Worm (Caenorhabditis elegans) whole organism, L2 larva: ENCODE measurements around the gene ZK1307.4.

Experiments used
- R02D3.7 ChIP-seq: fragments of 150-350 bp; optimal IDR thresholded peaks from 2 replicates; lab custom pipeline; 2014; ENCODE audit warnings: missing biosample characterization, missing genetic modification characterization
- alr-1 ChIP-seq: fragments of 150-350 bp; optimal IDR thresholded peaks from 2 replicates; lab custom pipeline; 2014; ENCODE audit warnings: missing biosample characterization, missing genetic modification characterization
- aly-2 ChIP-seq: fragments of 150-350 bp; optimal IDR thresholded peaks from 2 replicates; lab custom pipeline; 2014; ENCODE audit warnings: missing biosample characterization, missing genetic modification characterization
- ama-1 ChIP-seq: fragments of 150-350 bp; optimal IDR thresholded peaks from 2 replicates; lab custom pipeline; 2018; ENCODE audit warnings: inconsistent platforms
- ceh-16 ChIP-seq: fragments of 150-350 bp; optimal IDR thresholded peaks from 2 replicates; lab custom pipeline; 2014; ENCODE audit warnings: missing biosample characterization, missing genetic modification characterization
- elt-3 ChIP-seq: sonication (generic microtip); optimal IDR thresholded peaks from 2 replicates; lab custom pipeline; 2017; ENCODE audit warnings: missing biosample characterization, missing genetic modification characterization
- lin-39 ChIP-seq: fragments of 150-350 bp; optimal IDR thresholded peaks from 2 replicates; lab custom pipeline; 2014; ENCODE audit warnings: missing biosample characterization, missing genetic modification reagents, missing genetic modification characterization
- nhr-11 ChIP-seq: fragments of 150-350 bp; optimal IDR thresholded peaks from 2 replicates; lab custom pipeline; 2014; ENCODE audit warnings: missing biosample characterization, missing genetic modification characterization
- nhr-12 ChIP-seq: fragments of 150-350 bp; optimal IDR thresholded peaks from 2 replicates; lab custom pipeline; 2014; ENCODE audit warnings: missing biosample characterization, missing genetic modification characterization
- nhr-23 ChIP-seq: fragments of 150-350 bp; optimal IDR thresholded peaks from 2 replicates; lab custom pipeline; 2014; ENCODE audit warnings: missing biosample characterization, missing genetic modification reagents, missing genetic modification characterization
- nhr-25 ChIP-seq: fragments of 150-350 bp; sonication (generic microtip); optimal IDR thresholded peaks from 3 replicates; lab custom pipeline; 2014; ENCODE audit warnings: missing biosample characterization, missing genetic modification characterization
- nhr-77 ChIP-seq: fragments of 150-350 bp; optimal IDR thresholded peaks from 2 replicates; lab custom pipeline; 2014; ENCODE audit warnings: missing biosample characterization, missing genetic modification characterization
- unc-55 ChIP-seq: fragments of 150-350 bp; sonication (generic microtip); optimal IDR thresholded peaks from 3 replicates; lab custom pipeline; 2014; ENCODE audit warnings: missing biosample characterization, missing genetic modification reagents, missing genetic modification characterization
- ztf-4 ChIP-seq: fragments of 150-350 bp; optimal IDR thresholded peaks from 2 replicates; lab custom pipeline; 2014; ENCODE audit warnings: missing biosample characterization, missing genetic modification characterization

- TF ChIP-seq ztf-4 (tag; lab: Kevin White, UChicago) (peak; percentile 72), nhr-11 (tag; lab: Kevin White, UChicago) (no peak), lin-39 (tag; lab: Kevin White, UChicago) (no peak), alr-1 (tag; lab: Kevin White, UChicago) (no peak), ama-1 (lab: Kevin White, UChicago) (peak; percentile 76), nhr-77 (tag; lab: Kevin White, UChicago) (no peak), nhr-23 (tag; lab: Kevin White, UChicago) (no peak), elt-3 (no peak), aly-2 (tag; lab: Kevin White, UChicago) (no peak), nhr-25 (tag; lab: Kevin White, UChicago) (peak; percentile 85), ceh-16 (tag; lab: Kevin White, UChicago) (peak; percentile 35), R02D3.7 (tag; lab: Kevin White, UChicago) (no peak), nhr-12 (no peak), unc-55 (GFP tag; lab: Kevin White, UChicago) (peak; percentile 88)
These were observed 5.5 kb downstream of the ZK1307.4 start for ce11 chrII:9646122-9646555.
